Worm (Caenorhabditis elegans): Measurements from ENCODE around the gene mrpl-28.

The mrpl-28 gene

ce11 chrII:128929-129328, 26.9 kb downstream of the mrpl-28 start, which contains the start of gene srd-3:
Gene srd-3, minus strand, starts transcription at chrII:129029.
- TF ChIP-seq nhr-77 (tag; optimal IDR thresholded peaks at IDR 0.05) (no peak), dmd-4 (tag; optimal IDR thresholded peaks at IDR 0.05) (no peak), sma-3 (GFP tag; optimal IDR thresholded peaks at IDR 0.05) (no peak), sma-9 (GFP tag; optimal IDR thresholded peaks at IDR 0.05) (no peak), sma-9 (tag; optimal IDR thresholded peaks at IDR 0.05) (no peak), mab-5 (tag; optimal IDR thresholded peaks at IDR 0.05) (no peak), ceh-82 (tag; optimal IDR thresholded peaks at IDR 0.05) (no peak), nhr-21 (tag; optimal IDR thresholded peaks at IDR 0.05) (no peak), nhr-11 (tag; optimal IDR thresholded peaks at IDR 0.05) (no peak), ama-1 (optimal IDR thresholded peaks at IDR 0.05) (no peak)

ce11 chrII:124904-125303, 30.9 kb downstream of the mrpl-28 start, which contains the start of gene nmur-2:
Gene nmur-2, minus strand, starts transcription at chrII:125004.
- TF ChIP-seq nhr-11 (tag; optimal IDR thresholded peaks at IDR 0.05) (no peak), peb-1 (tag; optimal IDR thresholded peaks at IDR 0.05) (no peak), ceh-16 (tag; optimal IDR thresholded peaks at IDR 0.05) (no peak), unc-62 (GFP tag; optimal IDR thresholded peaks at IDR 0.05) (no peak), lin-39 (tag; optimal IDR thresholded peaks at IDR 0.05) (no peak), lsy-2 (tag; optimal IDR thresholded peaks at IDR 0.05) (no peak), gmeb-1 (tag; optimal IDR thresholded peaks at IDR 0.05) (no peak), ZK546.5 (tag; optimal IDR thresholded peaks at IDR 0.05) (no peak), zag-1 (tag; optimal IDR thresholded peaks at IDR 0.05) (no peak), mab-5 (tag; optimal IDR thresholded peaks at IDR 0.05) (no peak), mbf-1 (tag; optimal IDR thresholded peaks at IDR 0.05) (no peak), fos-1 (tag; optimal IDR thresholded peaks at IDR 0.05) (no peak), nhr-23 (tag; optimal IDR thresholded peaks at IDR 0.05) (no peak)

ce11 chrII:122494-122893, 33.3 kb downstream of the mrpl-28 start:
- TF ChIP-seq unc-62 (GFP tag; optimal IDR thresholded peaks at IDR 0.05) (no peak), egl-27 (tag; optimal IDR thresholded peaks at IDR 0.05) (no peak), fos-1 (tag; optimal IDR thresholded peaks at IDR 0.05) (peak; percentile 88), nhr-25 (tag; optimal IDR thresholded peaks at IDR 0.05) (no peak), nhr-6 (tag; optimal IDR thresholded peaks at IDR 0.05) (no peak)

- TF ChIP-seq sma-3 (GFP tag; optimal IDR thresholded peaks at IDR 0.05) (peak; percentile 13), crh-2 (tag; optimal IDR thresholded peaks at IDR 0.05) (no peak), R02D3.7 (tag; optimal IDR thresholded peaks at IDR 0.05) (no peak), nhr-25 (tag; optimal IDR thresholded peaks at IDR 0.05) (no peak), fos-1 (tag; optimal IDR thresholded peaks at IDR 0.05) (peak; percentile 35), ceh-82 (tag; optimal IDR thresholded peaks at IDR 0.05) (no peak), C34F6.9 (tag; optimal IDR thresholded peaks at IDR 0.05) (peak; percentile 8), unc-39 (tag; optimal IDR thresholded peaks at IDR 0.05) (no peak)
Measured at ce11 chrII:122008-122407, 33.8 kb downstream of the mrpl-28 start.

- no peak for TF ChIP-seq ceh-82 (tag; optimal IDR thresholded peaks at IDR 0.05)
- TF ChIP-seq ztf-1 (GFP tag; conservative IDR thresholded peaks at IDR 0.05), result no peak
- no peak for TF ChIP-seq ztf-4 (tag; optimal IDR thresholded peaks at IDR 0.05)
- no peak for TF ChIP-seq aly-2 (tag; optimal IDR thresholded peaks at IDR 0.05)
- no peak for TF ChIP-seq sem-4 (tag; optimal IDR thresholded peaks at IDR 0.05)
- no peak for TF ChIP-seq ZK546.5 (tag; optimal IDR thresholded peaks at IDR 0.05)
- TF ChIP-seq alr-1 (tag; optimal IDR thresholded peaks at IDR 0.05), result no peak
- no peak for TF ChIP-seq lsy-2 (tag; optimal IDR thresholded peaks at IDR 0.05)
Measured at ce11 chrII:121121-121520, 34.7 kb downstream of the mrpl-28 start, which contains the start of gene K10B4.3. Gene K10B4.3, minus strand, starts transcription at chrII:121221.

ce11 chrII:116916-117315, 38.9 kb downstream of the mrpl-28 start, which contains the start of gene srt-54:
Gene srt-54, plus strand, starts transcription at chrII:117216.
- TF ChIP-seq crh-2 (tag; optimal IDR thresholded peaks at IDR 0.05) (no peak), snpc-4 (tag; optimal IDR thresholded peaks at IDR 0.05) (no peak), nhr-12 (tag; optimal IDR thresholded peaks at IDR 0.05) (no peak), zag-1 (tag; optimal IDR thresholded peaks at IDR 0.05) (no peak), nhr-11 (tag; optimal IDR thresholded peaks at IDR 0.05) (no peak), unc-39 (tag; optimal IDR thresholded peaks at IDR 0.05) (no peak), unc-62 (GFP tag; optimal IDR thresholded peaks at IDR 0.05) (no peak), Y55F3AM.14 (GFP tag; optimal IDR thresholded peaks at IDR 0.05) (no peak), nhr-129 (tag; optimal IDR thresholded peaks at IDR 0.05) (no peak), lin-13 (GFP tag; optimal IDR thresholded peaks at IDR 0.05) (no peak), ceh-82 (tag; optimal IDR thresholded peaks at IDR 0.05) (no peak), fos-1 (tag; optimal IDR thresholded peaks at IDR 0.05) (no peak), mbf-1 (tag; optimal IDR thresholded peaks at IDR 0.05) (no peak), nhr-6 (tag; optimal IDR thresholded peaks at IDR 0.05) (no peak), mab-5 (tag; optimal IDR thresholded peaks at IDR 0.05) (no peak), ztf-1 (GFP tag; conservative IDR thresholded peaks at IDR 0.05) (no peak)

Measured in whole organism, L2 larva.